Worm (Caenorhabditis elegans) whole organism, young adult: ENCODE results near the gene sup-36.

ENCODE experiments used
- B0019.2 ChIP-seq: fragments of 200-800 bp; sonication (Bioruptor generic); conservative IDR thresholded peaks from 2 replicates; pipeline ENCODE4 v1.3.6; 2022; ENCODE audit warnings: missing genetic modification reagents, missing genetic modification characterization, missing compliant biosample characterization
- B0035.1 ChIP-seq: sonication (generic microtip); optimal IDR thresholded peaks from 2 replicates; lab custom pipeline; 2016; ENCODE audit warnings: missing genetic modification characterization, mild to moderate bottlenecking, missing compliant biosample characterization, missing genotype, missing genetic modification reagents
- B0261.1 ChIP-seq: sonication (generic microtip); optimal IDR thresholded peaks from 2 replicates; lab custom pipeline; 2016; ENCODE audit warnings: mild to moderate bottlenecking, missing genetic modification characterization, moderate library complexity, missing compliant biosample characterization
- B0336.3 ChIP-seq: fragments of 200-800 bp; sonication (Bioruptor generic); IDR thresholded peaks from 2 replicates; pipeline ENCODE4 v1.3.6; 2022; ENCODE audit warnings: missing genetic modification characterization, missing compliant biosample characterization
- C17E4.6 ChIP-seq: fragments of 200-800 bp; sonication (Bioruptor generic); IDR thresholded peaks from 2 replicates; pipeline ENCODE4 v1.3.6; 2022; ENCODE audit warnings: missing genetic modification reagents, missing genetic modification characterization, missing compliant biosample characterization
- F23B12.7 ChIP-seq: sonication (generic microtip); optimal IDR thresholded peaks from 2 replicates; lab custom pipeline; 2017; ENCODE audit warnings: missing genetic modification characterization, mild to moderate bottlenecking, missing compliant biosample characterization, antibody characterized with exemption, moderate library complexity; ENCODE audit not compliant: insufficient read depth
- F49E8.2 ChIP-seq: sonication (generic microtip); optimal IDR thresholded peaks from 3 replicates; lab custom pipeline; 2017; ENCODE audit warnings: missing genetic modification characterization, mild to moderate bottlenecking, missing compliant biosample characterization, antibody characterized with exemption, moderate library complexity; ENCODE audit not compliant: insufficient read depth
- F55B11.4 ChIP-seq: sonication (generic microtip); optimal IDR thresholded peaks from 2 replicates; lab custom pipeline; 2016; ENCODE audit warnings: missing compliant biosample characterization, missing genetic modification characterization, borderline replicate concordance; ENCODE audit not compliant: insufficient read depth
- F57A8.1 ChIP-seq: fragments of 200-800 bp; sonication (Bioruptor generic); optimal IDR thresholded peaks from 2 replicates; lab custom pipeline; 2018; ENCODE audit warnings: mild to moderate bottlenecking, missing genetic modification characterization, moderate library complexity, missing compliant biosample characterization
- K12H6.12 ChIP-seq: fragments of 200-800 bp; sonication (Bioruptor generic); optimal IDR thresholded peaks from 2 replicates; lab custom pipeline; 2018; ENCODE audit warnings: mild to moderate bottlenecking, missing genetic modification characterization, missing compliant biosample characterization
- T07F8.4 ChIP-seq: sonication (generic microtip); optimal IDR thresholded peaks from 2 replicates; lab custom pipeline; 2016; ENCODE audit warnings: mild to moderate bottlenecking, missing genetic modification characterization, moderate library complexity, missing compliant biosample characterization
- Y53F4B.3 ChIP-seq: fragments of 200-800 bp; sonication (Bioruptor generic); IDR thresholded peaks from 2 replicates; pipeline ENCODE4 v1.3.6; 2022; ENCODE audit warnings: missing genetic modification reagents, missing genetic modification characterization, missing compliant biosample characterization
- Y56A3A.18 ChIP-seq: fragments of 200-800 bp; sonication (Bioruptor generic); IDR thresholded peaks from 2 replicates; pipeline ENCODE4 v1.3.6; 2022; ENCODE audit warnings: missing genetic modification reagents, missing genetic modification characterization, missing compliant biosample characterization
- attf-5 ChIP-seq: fragments of 200-800 bp; sonication (Bioruptor generic); optimal IDR thresholded peaks from 2 replicates; lab custom pipeline; 2018; ENCODE audit warnings: mild to moderate bottlenecking, missing genetic modification characterization, missing compliant biosample characterization
- bed-1 ChIP-seq: fragments of 200-800 bp; sonication (Bioruptor generic); IDR thresholded peaks from 2 replicates; pipeline ENCODE4 v1.3.6; 2022; ENCODE audit warnings: missing genetic modification reagents, missing genetic modification characterization, missing compliant biosample characterization
- bed-2 ChIP-seq: fragments of 200-800 bp; sonication (Bioruptor generic); IDR thresholded peaks from 2 replicates; pipeline ENCODE4 v1.3.6; 2022; ENCODE audit warnings: missing genetic modification reagents, missing genetic modification characterization, missing compliant biosample characterization
- ceh-100 ChIP-seq: fragments of 200-800 bp; sonication (Bioruptor generic); IDR thresholded peaks from 2 replicates; pipeline ENCODE4 v1.3.6; 2022; ENCODE audit warnings: missing genetic modification reagents, missing genetic modification characterization, missing compliant biosample characterization
- chd-7 ChIP-seq: sonication (generic microtip); optimal IDR thresholded peaks from 2 replicates; lab custom pipeline; 2016; ENCODE audit warnings: mild to moderate bottlenecking, missing genetic modification characterization, moderate library complexity, missing compliant biosample characterization
- egrh-3 ChIP-seq: fragments of 200-800 bp; sonication (Bioruptor generic); IDR thresholded peaks from 2 replicates; pipeline ENCODE4 v1.3.6; 2022; ENCODE audit warnings: missing genetic modification reagents, missing genetic modification characterization, missing compliant biosample characterization
- ekl-4 ChIP-seq: fragments of 200-800 bp; sonication (Bioruptor generic); IDR thresholded peaks from 2 replicates; pipeline ENCODE4 v1.3.6; 2022; ENCODE audit warnings: missing genetic modification reagents, missing genetic modification characterization, missing compliant biosample characterization
- gei-17 ChIP-seq: fragments of 200-800 bp; sonication (Bioruptor generic); optimal IDR thresholded peaks from 2 replicates; lab custom pipeline; 2018; ENCODE audit warnings: mild to moderate bottlenecking, missing genetic modification characterization, missing compliant biosample characterization
- him-1 ChIP-seq: sonication (generic microtip); optimal IDR thresholded peaks from 2 replicates; lab custom pipeline; 2016; ENCODE audit warnings: missing genotype, missing genetic modification reagents, missing genetic modification characterization, missing compliant biosample characterization
- hsf-1 ChIP-seq: fragments of 200-800 bp; sonication (Bioruptor generic); IDR thresholded peaks from 2 replicates; pipeline ENCODE4 v1.3.6; 2022; ENCODE audit warnings: missing genetic modification reagents, missing genetic modification characterization, missing compliant biosample characterization
- let-526 ChIP-seq: fragments of 200-800 bp; sonication (Bioruptor generic); IDR thresholded peaks from 2 replicates; pipeline ENCODE4 v1.3.6; 2022; ENCODE audit warnings: missing genetic modification reagents, missing genetic modification characterization, missing compliant biosample characterization
- let-607 ChIP-seq, 2 experiments: fragments of 200-800 bp in 1 of 2; sonication (Bioruptor generic) in 1 of 2; sonication (generic microtip) in 1 of 2; optimal IDR thresholded peaks; 2 replicates each; lab custom pipeline; 2016 to 2018; ENCODE audit warnings: mild to moderate bottlenecking in 2 of 2, missing compliant biosample characterization in 2 of 2, missing genetic modification characterization in 2 of 2, moderate library complexity in 2 of 2, missing genotype in 1 of 2
- lin-35 ChIP-seq, 3 experiments: fragments of 150-350 bp in 2 of 3; sonication (generic microtip) in 1 of 3; optimal IDR thresholded peaks; 2 replicates each; lab custom pipeline; 2014 to 2018; ENCODE audit warnings: missing biosample characterization in 3 of 3, missing genetic modification characterization in 3 of 3, missing genetic modification reagents in 3 of 3
- lin-40 ChIP-seq: sonication (generic microtip); optimal IDR thresholded peaks from 2 replicates; lab custom pipeline; 2016; ENCODE audit warnings: missing genetic modification characterization, mild to moderate bottlenecking, missing compliant biosample characterization, missing genotype, missing genetic modification reagents
- lin-54 ChIP-seq: fragments of 200-800 bp; sonication (Bioruptor generic); optimal IDR thresholded peaks from 2 replicates; lab custom pipeline; 2018; ENCODE audit warnings: mild to moderate bottlenecking, missing genetic modification characterization, missing compliant biosample characterization
- madf-10 ChIP-seq: sonication (generic microtip); optimal IDR thresholded peaks from 2 replicates; lab custom pipeline; 2016; ENCODE audit warnings: mild to moderate bottlenecking, missing genetic modification characterization, missing compliant biosample characterization
- madf-3 ChIP-seq: fragments of 200-800 bp; sonication (Bioruptor generic); IDR thresholded peaks from 2 replicates; pipeline ENCODE4 v1.3.6; 2022; ENCODE audit warnings: missing genetic modification reagents, missing genetic modification characterization, missing compliant biosample characterization
- madf-6 ChIP-seq: fragments of 200-800 bp; sonication (Bioruptor generic); IDR thresholded peaks from 2 replicates; pipeline ENCODE4 v1.3.6; 2022; ENCODE audit warnings: missing genetic modification reagents, missing genetic modification characterization, missing compliant biosample characterization
- mes-4 ChIP-seq: sonication (generic microtip); optimal IDR thresholded peaks from 2 replicates; lab custom pipeline; 2016; ENCODE audit warnings: missing genotype, missing genetic modification characterization, missing compliant biosample characterization
- nfya-2 ChIP-seq: fragments of 200-800 bp; sonication (Bioruptor generic); IDR thresholded peaks from 2 replicates; pipeline ENCODE4 v1.3.6; 2022; ENCODE audit warnings: missing genetic modification reagents, missing genetic modification characterization, missing compliant biosample characterization
- nhr-80 ChIP-seq: sonication (generic microtip); optimal IDR thresholded peaks from 2 replicates; lab custom pipeline; 2016; ENCODE audit warnings: missing genetic modification characterization, missing compliant biosample characterization
- nhr-90 ChIP-seq: sonication (generic microtip); optimal IDR thresholded peaks from 2 replicates; lab custom pipeline; 2016; ENCODE audit warnings: missing genotype, mild to moderate bottlenecking, missing genetic modification characterization, missing compliant biosample characterization
- pbrm-1 ChIP-seq: fragments of 200-800 bp; sonication (Bioruptor generic); IDR thresholded peaks from 2 replicates; pipeline ENCODE4 v1.3.6; 2022; ENCODE audit warnings: missing genetic modification reagents, missing genetic modification characterization, missing compliant biosample characterization
- pha-4 ChIP-seq: fragments of 150-350 bp; sonication (generic microtip); optimal IDR thresholded peaks from 2 replicates; lab custom pipeline; 2014; ENCODE audit warnings: missing biosample characterization, missing genetic modification reagents, missing genetic modification characterization
- rcor-1 ChIP-seq: fragments of 200-800 bp; sonication (Bioruptor generic); IDR thresholded peaks from 2 replicates; pipeline ENCODE4 v1.3.6; 2022; ENCODE audit warnings: missing genetic modification reagents, missing genetic modification characterization, missing compliant biosample characterization
- rec-8 ChIP-seq, 2 experiments: sonication (generic microtip); optimal IDR thresholded peaks; 2 replicates each; lab custom pipeline; 2016; ENCODE audit warnings: mild to moderate bottlenecking in 2 of 2, missing genetic modification characterization in 2 of 2, missing genetic modification reagents in 2 of 2, missing genotype in 2 of 2, missing biosample characterization in 1 of 2, missing compliant biosample characterization in 1 of 2, moderate library complexity in 1 of 2
- rpc-1 ChIP-seq, 2 experiments: fragments of 150-350 bp in 1 of 2; sonication (generic microtip) in 1 of 2; optimal IDR thresholded peaks; 2 replicates each; lab custom pipeline; 2014 to 2018; ENCODE audit warnings: missing biosample characterization in 1 of 2, missing genetic modification characterization in 1 of 2, missing genetic modification reagents in 1 of 2, missing genotype in 1 of 2
- somi-1 ChIP-seq: fragments of 200-800 bp; sonication (Bioruptor generic); optimal IDR thresholded peaks from 2 replicates; lab custom pipeline; 2018; ENCODE audit warnings: mild to moderate bottlenecking, missing genetic modification characterization, missing compliant biosample characterization
- tbp1 ChIP-seq: fragments of 200-800 bp; sonication (Bioruptor generic); optimal IDR thresholded peaks from 2 replicates; lab custom pipeline; 2018; ENCODE audit warnings: mild to moderate bottlenecking, missing genetic modification characterization, missing compliant biosample characterization
- tlf-1 ChIP-seq: fragments of 200-800 bp; sonication (Bioruptor generic); optimal IDR thresholded peaks from 2 replicates; lab custom pipeline; 2018; ENCODE audit warnings: mild to moderate bottlenecking, missing genetic modification characterization, missing compliant biosample characterization
- unc-130 ChIP-seq: sonication (generic microtip); optimal IDR thresholded peaks from 2 replicates; lab custom pipeline; 2016; ENCODE audit warnings: missing genetic modification reagents, missing genetic modification characterization, missing compliant biosample characterization
- ztf-18 ChIP-seq: sonication (generic microtip); optimal IDR thresholded peaks from 2 replicates; lab custom pipeline; 2016; ENCODE audit warnings: missing genotype, mild to moderate bottlenecking, missing genetic modification characterization, missing compliant biosample characterization
- ztf-26 ChIP-seq: sonication (generic microtip); optimal IDR thresholded peaks from 2 replicates; lab custom pipeline; 2017; ENCODE audit warnings: missing genetic modification characterization, missing compliant biosample characterization

The sup-36 gene

ce11 chrIV:6585397-6585921 lies 16.0 kb upstream of the sup-36 start, which contains the start of the genes F38A5.2 and dnj-11:
TSS of gene F38A5.2 (minus strand) at chrIV:6585400.
TSS of gene dnj-11 (plus strand) at chrIV:6585871.
- no peak for TF ChIP-seq somi-1 (GFP tag; lab: Kevin White, UChicago)
- no peak for TF ChIP-seq Y53F4B.3
- TF ChIP-seq him-1, result no peak
- TF ChIP-seq rec-8 (tag; optimal IDR thresholded peaks at IDR 0.05; lab: Kevin White, UChicago), result no peak
- TF ChIP-seq lin-35 (GFP tag; optimal IDR thresholded peaks at IDR 0.05; lab: Kevin White, UChicago), result peak in 1 of 3 experiments; percentile 43
- TF ChIP-seq ceh-100 (GFP tag; lab: Robert Waterston, UW), result peak; percentile 54; the same call in 1 of the 2 replicates
- 0 out of 2 replicates have a peak, but pooled peaks have one; percentile 30 for TF ChIP-seq madf-6 (GFP tag; lab: Robert Waterston, UW)
- TF ChIP-seq tlf-1, result peak; percentile 14
- peak; percentile 90 for TF ChIP-seq F23B12.7 (tag; lab: Kevin White, UChicago)
- peak; percentile 49 for TF ChIP-seq F49E8.2 (tag; lab: Kevin White, UChicago)
- TF ChIP-seq B0336.3 (GFP tag; lab: Robert Waterston, UW), result no peak
- no peak for TF ChIP-seq ztf-26 (tag; lab: Kevin White, UChicago)
- TF ChIP-seq F55B11.4, result no peak
- TF ChIP-seq egrh-3 (GFP tag; lab: Robert Waterston, UW), result 0 out of 2 replicates have a peak, but pooled peaks have one; percentile 24
- TF ChIP-seq madf-3 (GFP tag; lab: Robert Waterston, UW), result no peak
- no peak for TF ChIP-seq Y56A3A.18 (GFP tag; lab: Robert Waterston, UW)
- peak; percentile 67 for TF ChIP-seq pbrm-1 (GFP tag; lab: Robert Waterston, UW)
- peak; percentile 59 for TF ChIP-seq lin-40 (tag; lab: Kevin White, UChicago)
- no peak for TF ChIP-seq B0035.1 (tag; lab: Kevin White, UChicago)
- TF ChIP-seq hsf-1, result no peak
- no peak for TF ChIP-seq let-526 (GFP tag; lab: Robert Waterston, UW)
- TF ChIP-seq madf-10 (tag; lab: Kevin White, UChicago), result no peak
- TF ChIP-seq rpc-1 (optimal IDR thresholded peaks at IDR 0.05; lab: Kevin White, UChicago), result peak; percentile 3
- TF ChIP-seq rpc-1 (tag; optimal IDR thresholded peaks at IDR 0.05; lab: Kevin White, UChicago), result no peak
- TF ChIP-seq lin-54 (GFP tag; lab: Kevin White, UChicago), result peak; percentile 47
- TF ChIP-seq rcor-1 (GFP tag; lab: Robert Waterston, UW), result peak; percentile 38; the same call in 1 of the 2 replicates
- no peak for TF ChIP-seq B0261.1 (tag; lab: Kevin White, UChicago)
- TF ChIP-seq B0019.2 (GFP tag; lab: Robert Waterston, UW), result no peak
- peak; percentile 40 for TF ChIP-seq nhr-80 (tag; lab: Kevin White, UChicago)
- TF ChIP-seq nfya-2 (GFP tag; lab: Robert Waterston, UW), result no peak
- no peak for TF ChIP-seq nhr-90
- no peak for TF ChIP-seq unc-130
- TF ChIP-seq chd-7 (tag; lab: Kevin White, UChicago), result no peak
- TF ChIP-seq ztf-18 (tag; lab: Kevin White, UChicago), result no peak
- no peak for TF ChIP-seq bed-2 (GFP tag; lab: Robert Waterston, UW)
- TF ChIP-seq gei-17 (GFP tag; lab: Kevin White, UChicago), result no peak
- peak; percentile 48 for TF ChIP-seq K12H6.12 (tag; lab: Kevin White, UChicago)
- peak; percentile 82 for TF ChIP-seq attf-5 (GFP tag; lab: Kevin White, UChicago)
- TF ChIP-seq let-607 (tag; optimal IDR thresholded peaks at IDR 0.05; lab: Kevin White, UChicago), result no peak
- no peak; the same call in 1 of the 2 replicates for TF ChIP-seq ekl-4
- no peak for TF ChIP-seq bed-1 (GFP tag; lab: Robert Waterston, UW)
- no peak for TF ChIP-seq F57A8.1 (GFP tag; lab: Kevin White, UChicago)
- TF ChIP-seq mes-4 (tag; lab: Kevin White, UChicago), result no peak
- TF ChIP-seq C17E4.6 (GFP tag; lab: Robert Waterston, UW), result no peak
- TF ChIP-seq tbp1 (GFP tag; lab: Kevin White, UChicago), result peak; percentile 49
- TF ChIP-seq T07F8.4 (tag; lab: Kevin White, UChicago), result no peak
- peak; percentile 66 for TF ChIP-seq pha-4
